Fruit fly (Drosophila melanogaster) whole organism, embryonic: ENCODE results near the gene IscU.
A peak's percentile ranks its signal among the peaks of the same experiment; 100 is the strongest.

Experiments
- Atf-2 ChIP-seq: fragments of 200-800 bp; sonication (Bioruptor generic); optimal IDR thresholded peaks from 2 replicates; lab custom pipeline; 2016; ENCODE audit warnings: missing biosample characterization, missing genetic modification characterization
- CG10979 ChIP-seq: fragments of 200-800 bp; sonication (Bioruptor generic); optimal IDR thresholded peaks from 2 replicates; lab custom pipeline; 2018; ENCODE audit warnings: missing biosample characterization, mild to moderate bottlenecking, missing genetic modification characterization, moderate library complexity
- CG11093 ChIP-seq: fragments of 200-800 bp; sonication (Bioruptor generic); IDR thresholded peaks from 3 replicates; pipeline ENCODE4 v1.3.6; 2022; ENCODE audit warnings: missing biosample characterization, missing genetic modification characterization
- CG12071 ChIP-seq: fragments of 200-800 bp; sonication (Bioruptor generic); optimal IDR thresholded peaks from 3 replicates; lab custom pipeline; 2018; ENCODE audit warnings: missing biosample characterization, mild to moderate bottlenecking, missing genetic modification characterization
- CG12236 ChIP-seq: fragments of 200-800 bp; sonication (Bioruptor generic); optimal IDR thresholded peaks from 2 replicates; lab custom pipeline; 2016; ENCODE audit warnings: missing biosample characterization, missing genetic modification characterization
- CG13624 ChIP-seq: fragments of 200-800 bp; sonication (Bioruptor generic); optimal IDR thresholded peaks from 2 replicates; lab custom pipeline; 2016; ENCODE audit warnings: missing biosample characterization, missing genetic modification characterization
- CG14014 ChIP-seq: fragments of 200-800 bp; sonication (Bioruptor generic); IDR thresholded peaks from 2 replicates; pipeline ENCODE4 v1.3.6; 2022; ENCODE audit warnings: missing biosample characterization, missing genetic modification characterization
- CG15514 ChIP-seq: fragments of 200-800 bp; sonication (Bioruptor generic); optimal IDR thresholded peaks from 3 replicates; lab custom pipeline; 2017; ENCODE audit warnings: missing biosample characterization, missing genetic modification characterization, mild to moderate bottlenecking, moderate library complexity, missing genetic modification reagents
- CG15696 ChIP-seq: fragments of 200-800 bp; sonication (Bioruptor generic); optimal IDR thresholded peaks from 2 replicates; lab custom pipeline; 2019; ENCODE audit warnings: missing biosample characterization, mild to moderate bottlenecking, missing genetic modification characterization, moderate library complexity
- CG1603 ChIP-seq: fragments of 200-800 bp; sonication (Bioruptor generic); optimal IDR thresholded peaks from 2 replicates; lab custom pipeline; 2019; ENCODE audit warnings: missing biosample characterization, mild to moderate bottlenecking, missing genetic modification characterization, moderate library complexity
- CG16863 ChIP-seq: fragments of 200-800 bp; sonication (Bioruptor generic); optimal IDR thresholded peaks from 3 replicates; lab custom pipeline; 2016; ENCODE audit warnings: missing biosample characterization, missing genetic modification characterization
- CG17361 ChIP-seq: fragments of 200-800 bp; sonication (Bioruptor generic); IDR thresholded peaks from 3 replicates; pipeline ENCODE4 v1.3.6; 2022; ENCODE audit warnings: missing biosample characterization, missing genetic modification characterization
- CG17612 ChIP-seq: fragments of 200-800 bp; sonication (Bioruptor generic); IDR thresholded peaks from 2 replicates; pipeline ENCODE4 v1.3.6; 2022; ENCODE audit warnings: missing biosample characterization, missing genetic modification characterization
- CG2199 ChIP-seq: fragments of 200-800 bp; sonication (Bioruptor generic); IDR thresholded peaks from 3 replicates; pipeline ENCODE4 v1.3.6; 2022; ENCODE audit warnings: missing biosample characterization, missing genetic modification characterization
- CG2202 ChIP-seq: fragments of 200-800 bp; sonication (Bioruptor generic); optimal IDR thresholded peaks from 2 replicates; lab custom pipeline; 2018; ENCODE audit warnings: missing biosample characterization, mild to moderate bottlenecking, missing genetic modification characterization
- CG31224 ChIP-seq: fragments of 200-800 bp; sonication (Bioruptor generic); IDR thresholded peaks from 2 replicates; pipeline ENCODE4 v1.3.6; 2022; ENCODE audit warnings: missing biosample characterization, missing genetic modification characterization
- CG43689 ChIP-seq: fragments of 200-800 bp; sonication (Bioruptor generic); IDR thresholded peaks from 2 replicates; pipeline ENCODE4 v1.3.6; 2022; ENCODE audit warnings: missing biosample characterization, missing genetic modification characterization
- CG4730 ChIP-seq: fragments of 200-800 bp; sonication (Bioruptor generic); IDR thresholded peaks from 2 replicates; pipeline ENCODE4 v1.3.6; 2022; ENCODE audit warnings: missing biosample characterization, missing genetic modification characterization
- CG6791 ChIP-seq: fragments of 200-800 bp; sonication (Bioruptor generic); IDR thresholded peaks from 3 replicates; pipeline ENCODE4 v1.3.6; 2022; ENCODE audit warnings: missing biosample characterization, missing genetic modification characterization; ENCODE audit not compliant: partially characterized antibody
- CG7745 ChIP-seq: fragments of 200-800 bp; sonication (Bioruptor generic); optimal IDR thresholded peaks from 2 replicates; lab custom pipeline; 2018; ENCODE audit warnings: missing biosample characterization, mild to moderate bottlenecking, missing genetic modification characterization, moderate library complexity
- CG7963 ChIP-seq: fragments of 200-800 bp; sonication (Bioruptor generic); IDR thresholded peaks from 3 replicates; pipeline ENCODE4 v1.3.6; 2022; ENCODE audit warnings: missing biosample characterization, missing genetic modification characterization; ENCODE audit not compliant: partially characterized antibody
- CG7987 ChIP-seq: fragments of 200-800 bp; sonication (Bioruptor generic); optimal IDR thresholded peaks from 2 replicates; lab custom pipeline; 2018; ENCODE audit warnings: missing biosample characterization, mild to moderate bottlenecking, missing genetic modification characterization, moderate library complexity
- CG8765 ChIP-seq: fragments of 200-800 bp; sonication (Bioruptor generic); IDR thresholded peaks from 2 replicates; pipeline ENCODE4 v1.3.6; 2022; ENCODE audit warnings: missing biosample characterization, missing genetic modification characterization
- CG9727 ChIP-seq: fragments of 200-800 bp; sonication (Bioruptor generic); optimal IDR thresholded peaks from 3 replicates; lab custom pipeline; 2017; ENCODE audit warnings: missing biosample characterization, mild to moderate bottlenecking, missing genetic modification characterization
- Dbx ChIP-seq: fragments of 200-800 bp; sonication (Bioruptor generic); IDR thresholded peaks from 3 replicates; pipeline ENCODE4 v1.3.6; 2022; ENCODE audit warnings: missing biosample characterization, missing genetic modification characterization
- Deaf1 ChIP-seq: fragments of 200-800 bp; optimal IDR thresholded peaks from 3 replicates; lab custom pipeline; 2019; ENCODE audit warnings: missing biosample characterization, mild to moderate bottlenecking, missing genetic modification characterization, moderate library complexity
- Elba2 ChIP-seq: fragments of 200-800 bp; sonication (Bioruptor generic); optimal IDR thresholded peaks from 3 replicates; lab custom pipeline; 2016; ENCODE audit warnings: missing biosample characterization, missing genetic modification characterization
- Gsc ChIP-seq: fragments of 200-800 bp; sonication (Bioruptor generic); IDR thresholded peaks from 2 replicates; pipeline ENCODE4 v1.3.6; 2022; ENCODE audit warnings: missing biosample characterization, missing genetic modification characterization
- H2.0 ChIP-seq: fragments of 200-800 bp; sonication (Bioruptor generic); IDR thresholded peaks from 2 replicates; pipeline ENCODE4 v1.3.6; 2022; ENCODE audit warnings: missing biosample characterization, missing genetic modification characterization
- HmgD ChIP-seq: fragments of 200-800 bp; sonication (Bioruptor generic); optimal IDR thresholded peaks from 3 replicates; lab custom pipeline; 2016; ENCODE audit warnings: missing biosample characterization, missing genetic modification characterization
- Jarid2 ChIP-seq: fragments of 200-800 bp; sonication (Bioruptor generic); optimal IDR thresholded peaks from 3 replicates; lab custom pipeline; 2017; ENCODE audit warnings: mild to moderate bottlenecking, missing biosample characterization, missing genetic modification reagents, missing genetic modification characterization
- NFAT ChIP-seq: fragments of 200-800 bp; sonication (Bioruptor generic); IDR thresholded peaks from 2 replicates; pipeline ENCODE4 v1.3.6; 2022; ENCODE audit warnings: missing biosample characterization, missing genetic modification characterization
- Sox102F ChIP-seq: fragments of 200-800 bp; sonication (Bioruptor generic); optimal IDR thresholded peaks from 2 replicates; lab custom pipeline; 2018; ENCODE audit warnings: missing biosample characterization, mild to moderate bottlenecking, missing genetic modification characterization, moderate library complexity
- bbx ChIP-seq: fragments of 200-800 bp; sonication (Bioruptor generic); IDR thresholded peaks from 2 replicates; pipeline ENCODE4 v1.3.6; 2022; ENCODE audit warnings: missing biosample characterization, missing genetic modification characterization; ENCODE audit not compliant: partially characterized antibody
- chm ChIP-seq: fragments of 200-800 bp; sonication (Bioruptor generic); IDR thresholded peaks from 2 replicates; pipeline ENCODE4 v1.3.6; 2022; ENCODE audit warnings: missing biosample characterization, missing genetic modification characterization
- cwo ChIP-seq: fragments of 200-800 bp; sonication (Bioruptor generic); optimal IDR thresholded peaks from 3 replicates; lab custom pipeline; 2017; ENCODE audit warnings: missing biosample characterization, missing genetic modification characterization, mild to moderate bottlenecking, moderate library complexity, missing genetic modification reagents
- danr ChIP-seq: fragments of 200-800 bp; sonication (Bioruptor generic); IDR thresholded peaks from 2 replicates; pipeline ENCODE4 v1.3.6; 2022; ENCODE audit warnings: missing biosample characterization, missing genetic modification characterization
- disco-r ChIP-seq: fragments of 200-800 bp; sonication (Bioruptor generic); optimal IDR thresholded peaks from 2 replicates; lab custom pipeline; 2016; ENCODE audit warnings: missing biosample characterization, missing genetic modification characterization
- dmrt11E ChIP-seq: fragments of 200-800 bp; sonication (Bioruptor generic); optimal IDR thresholded peaks from 3 replicates; lab custom pipeline; 2018; ENCODE audit warnings: missing biosample characterization, mild to moderate bottlenecking, missing genetic modification characterization, moderate library complexity
- emc ChIP-seq: fragments of 200-800 bp; sonication (Bioruptor generic); optimal IDR thresholded peaks from 2 replicates; lab custom pipeline; 2016; ENCODE audit warnings: missing biosample characterization, missing genetic modification characterization
- exex ChIP-seq: fragments of 200-800 bp; sonication (Bioruptor generic); optimal IDR thresholded peaks from 4 replicates; lab custom pipeline; 2018; ENCODE audit warnings: missing biosample characterization, mild to moderate bottlenecking, missing genetic modification characterization, moderate library complexity
- her ChIP-seq: fragments of 200-800 bp; sonication (Bioruptor generic); optimal IDR thresholded peaks from 2 replicates; lab custom pipeline; 2016; ENCODE audit warnings: missing biosample characterization, missing genetic modification characterization
- insv ChIP-seq, 2 experiments: fragments of 200-800 bp; sonication (Bioruptor generic); optimal IDR thresholded peaks; 3 replicates each; lab custom pipeline; 2016 to 2018; ENCODE audit warnings: missing biosample characterization in 2 of 2, missing genetic modification characterization in 2 of 2
- kay ChIP-seq: fragments of 200-800 bp; sonication (Bioruptor generic); optimal IDR thresholded peaks from 2 replicates; lab custom pipeline; 2016; ENCODE audit warnings: missing biosample characterization, missing genetic modification characterization
- mirr ChIP-seq: fragments of 200-800 bp; sonication (Bioruptor generic); optimal IDR thresholded peaks from 3 replicates; lab custom pipeline; 2018; ENCODE audit warnings: missing biosample characterization, mild to moderate bottlenecking, missing genetic modification characterization
- stwl ChIP-seq: fragments of 200-800 bp; sonication (Bioruptor generic); optimal IDR thresholded peaks from 3 replicates; lab custom pipeline; 2018; ENCODE audit warnings: missing biosample characterization, mild to moderate bottlenecking, missing genetic modification characterization, moderate library complexity
- sug ChIP-seq: fragments of 200-800 bp; optimal IDR thresholded peaks from 2 replicates; lab custom pipeline; 2019; ENCODE audit warnings: missing biosample characterization, mild to moderate bottlenecking, missing genetic modification characterization, moderate library complexity
- tna ChIP-seq: fragments of 200-800 bp; sonication (Bioruptor generic); IDR thresholded peaks from 2 replicates; pipeline ENCODE4 v1.3.6; 2022; ENCODE audit warnings: missing biosample characterization, missing genetic modification characterization; ENCODE audit not compliant: partially characterized antibody
- tup ChIP-seq: fragments of 200-800 bp; sonication (Bioruptor generic); optimal IDR thresholded peaks from 2 replicates; lab custom pipeline; 2016; ENCODE audit warnings: missing biosample characterization, mild to moderate bottlenecking, missing genetic modification characterization, moderate library complexity
- wek ChIP-seq: fragments of 200-800 bp; sonication (Bioruptor generic); optimal IDR thresholded peaks from 3 replicates; lab custom pipeline; 2018; ENCODE audit warnings: missing biosample characterization, mild to moderate bottlenecking, missing genetic modification characterization, moderate library complexity

IscU gene

DNA sequence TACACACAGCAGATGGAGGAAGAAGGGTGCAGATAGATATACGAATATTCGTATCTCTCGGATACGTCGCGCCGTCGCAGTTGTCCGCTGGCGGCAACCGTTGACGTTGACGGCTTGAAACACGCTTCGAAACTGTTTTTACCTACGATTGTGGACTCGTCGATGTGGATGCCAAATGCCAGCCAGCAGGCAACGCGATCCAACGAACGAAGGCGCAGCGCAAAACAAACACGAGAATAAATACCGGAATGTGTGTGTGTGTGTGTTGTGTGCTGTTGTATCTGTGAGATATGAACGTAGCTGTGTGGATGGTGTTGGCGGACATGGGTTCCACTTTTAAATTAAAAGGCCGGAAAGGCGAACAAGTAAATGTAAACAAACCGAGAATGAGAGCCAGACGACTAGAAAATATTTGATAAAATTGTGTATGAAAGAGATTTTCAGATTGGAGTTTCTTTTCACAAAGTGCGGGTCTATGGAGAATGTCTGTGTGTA lies 22.2 kb upstream of the IscU start (continued):
- TF ChIP-seq cwo (GFP tag; lab: Kevin White, UChicago), result peak; percentile 45
- no peak for TF ChIP-seq NFAT
- no peak for TF ChIP-seq CG8765 (GFP tag; lab: Robert Waterston, UW)
- no peak for TF ChIP-seq CG17612 (GFP tag; lab: Robert Waterston, UW)
- TF ChIP-seq CG7987, result peak; percentile 89
- TF ChIP-seq CG6791 (GFP tag; lab: Robert Waterston, UW), result peak; percentile 66; the same call in 2 of the 3 replicates
- TF ChIP-seq Jarid2, result peak; percentile 97
- no peak for TF ChIP-seq Atf-2 (GFP tag; lab: Kevin White, UChicago)
- peak; percentile 97 for TF ChIP-seq CG2199 (GFP tag; lab: Robert Waterston, UW)
- 0 out of 2 replicates have a peak, but pooled peaks have one; percentile 9 for TF ChIP-seq CG31224 (GFP tag; lab: Robert Waterston, UW)
- TF ChIP-seq CG7745 (tag; lab: Kevin White, UChicago), result peak; percentile 70
- TF ChIP-seq CG15514 (GFP tag; lab: Kevin White, UChicago), result peak; percentile 80
- TF ChIP-seq CG10979 (tag; lab: Kevin White, UChicago), result peak; percentile 36
- peak in 1 of 2 experiments; percentile 83 for TF ChIP-seq insv (GFP tag; optimal IDR thresholded peaks at IDR 0.05; lab: Kevin White, UChicago)
- peak; percentile 30 for TF ChIP-seq CG15696 (tag; lab: Kevin White, UChicago)
- no peak for TF ChIP-seq danr (GFP tag; lab: Robert Waterston, UW)
- peak; percentile 12 for TF ChIP-seq kay
- TF ChIP-seq HmgD (GFP tag; lab: Kevin White, UChicago), result peak; percentile 10
- TF ChIP-seq CG1603, result peak; percentile 66
- no peak for TF ChIP-seq emc
- TF ChIP-seq Dbx (GFP tag; lab: Robert Waterston, UW), result peak; percentile 79; the same call in 2 of the 3 replicates
- peak; percentile 83 for TF ChIP-seq mirr (GFP tag; lab: Kevin White, UChicago)
- TF ChIP-seq Deaf1 (tag; lab: Kevin White, UChicago), result peak; percentile 89
- peak; percentile 50 for TF ChIP-seq CG16863
- peak; percentile 61 for TF ChIP-seq CG9727
- TF ChIP-seq CG2202 (tag; lab: Kevin White, UChicago), result peak; percentile 17
- TF ChIP-seq bbx (GFP tag; lab: Robert Waterston, UW), result peak; percentile 76
- no peak for TF ChIP-seq tup (GFP tag; lab: Kevin White, UChicago)
- TF ChIP-seq CG43689 (GFP tag; lab: Robert Waterston, UW), result no peak
- TF ChIP-seq Sox102F (GFP tag; lab: Kevin White, UChicago), result peak; percentile 0
- TF ChIP-seq wek (GFP tag; lab: Kevin White, UChicago), result peak; percentile 83
- TF ChIP-seq sug, result peak; percentile 55
- TF ChIP-seq Gsc (GFP tag; lab: Robert Waterston, UW), result no peak
- peak; percentile 89 for TF ChIP-seq chm (GFP tag; lab: Robert Waterston, UW)
- TF ChIP-seq CG17361 (GFP tag; lab: Robert Waterston, UW), result peak; percentile 20; the same call in 1 of the 3 replicates
- TF ChIP-seq CG11093 (GFP tag; lab: Robert Waterston, UW), result peak; percentile 32; the same call in 1 of the 3 replicates
- TF ChIP-seq CG13624 (GFP tag; lab: Kevin White, UChicago), result peak; percentile 47
- TF ChIP-seq H2.0 (GFP tag; lab: Robert Waterston, UW), result 0 out of 2 replicates have a peak, but pooled peaks have one; percentile 13
- no peak for TF ChIP-seq CG7963 (GFP tag; lab: Robert Waterston, UW)
- TF ChIP-seq Elba2 (GFP tag; lab: Kevin White, UChicago), result peak; percentile 13
- peak; percentile 52; the same call in 1 of the 2 replicates for TF ChIP-seq CG14014
- TF ChIP-seq CG12071 (GFP tag; lab: Kevin White, UChicago), result peak; percentile 80
- peak; percentile 34 for TF ChIP-seq disco-r (GFP tag; lab: Kevin White, UChicago)
- TF ChIP-seq CG12236 (GFP tag; lab: Kevin White, UChicago), result peak; percentile 34
- no peak for TF ChIP-seq stwl (tag; lab: Kevin White, UChicago)
- TF ChIP-seq dmrt11E (tag; lab: Kevin White, UChicago), result peak; percentile 21
- peak; percentile 76 for TF ChIP-seq her (GFP tag; lab: Kevin White, UChicago)
- TF ChIP-seq exex (tag; lab: Kevin White, UChicago), result no peak
- TF ChIP-seq CG4730 (GFP tag; lab: Robert Waterston, UW), result no peak
- TF ChIP-seq tna, result peak; percentile 55; the same call in 1 of the 2 replicates
